Worm (Caenorhabditis elegans) whole organism, early embryonic: ENCODE results near the gene mig-18.

ENCODE experiments used
- B0310.2 ChIP-seq: sonication (generic microtip); optimal IDR thresholded peaks from 2 replicates; lab custom pipeline; 2016; ENCODE audit warnings: mild to moderate bottlenecking, missing genetic modification characterization, missing compliant biosample characterization
- F13C5.2 ChIP-seq: sonication (generic microtip); optimal IDR thresholded peaks from 2 replicates; lab custom pipeline; 2017; ENCODE audit warnings: mild to moderate bottlenecking, missing genetic modification characterization, inconsistent platforms, missing compliant biosample characterization
- aly-1 ChIP-seq: sonication (generic microtip); optimal IDR thresholded peaks from 2 replicates; lab custom pipeline; 2016; ENCODE audit warnings: missing genetic modification characterization, missing compliant biosample characterization
- ama-1 ChIP-seq: fragments of 150-350 bp; optimal IDR thresholded peaks from 2 replicates; lab custom pipeline; 2014
- ceh-36 ChIP-seq: sonication (generic microtip); optimal IDR thresholded peaks from 2 replicates; lab custom pipeline; 2016; ENCODE audit warnings: missing genetic modification characterization, inconsistent platforms, missing compliant biosample characterization
- flt-1 ChIP-seq: fragments of 200-800 bp; sonication (Bioruptor generic); IDR thresholded peaks from 2 replicates; pipeline ENCODE4 v1.3.6; 2022; ENCODE audit warnings: missing genetic modification characterization, missing compliant biosample characterization
- hnd-1 ChIP-seq: sonication (generic microtip); optimal IDR thresholded peaks from 2 replicates; lab custom pipeline; 2016; ENCODE audit warnings: missing genetic modification characterization, missing compliant biosample characterization
- pes-1 ChIP-seq: fragments of 200-800 bp; sonication (Bioruptor generic); IDR thresholded peaks from 2 replicates; pipeline ENCODE4 v1.3.6; 2022; ENCODE audit warnings: missing genetic modification reagents, missing genetic modification characterization, missing compliant biosample characterization
- scrt-1 ChIP-seq: fragments of 200-800 bp; sonication (Bioruptor generic); IDR thresholded peaks from 2 replicates; pipeline ENCODE4 v1.3.6; 2022; ENCODE audit warnings: missing genetic modification characterization, missing compliant biosample characterization
- sea-1 ChIP-seq: fragments of 200-800 bp; sonication (Bioruptor generic); conservative IDR thresholded peaks from 2 replicates; pipeline ENCODE4 v1.3.6; 2022; ENCODE audit warnings: missing genetic modification characterization, missing compliant biosample characterization
- tbx-37 ChIP-seq: fragments of 200-800 bp; sonication (Bioruptor generic); conservative IDR thresholded peaks from 2 replicates; pipeline ENCODE4 v1.3.6; 2022; ENCODE audit warnings: missing genetic modification reagents, missing genetic modification characterization, missing compliant biosample characterization

- TF ChIP-seq flt-1 (no peak), ceh-36 (tag; lab: Kevin White, UChicago) (no peak), ama-1 (lab: Kevin White, UChicago) (no peak), scrt-1 (GFP tag; lab: Robert Waterston, UW) (no peak), hnd-1 (tag; lab: Kevin White, UChicago) (no peak), F13C5.2 (no peak), B0310.2 (tag; lab: Kevin White, UChicago) (no peak), tbx-37 (no peak), sea-1 (GFP tag; lab: Robert Waterston, UW) (no peak), pes-1 (GFP tag; lab: Robert Waterston, UW) (no peak), aly-1 (no peak)
Measured at ce11 chrIII:13393647-13394046, 9.4 kb upstream of the mig-18 start, which contains the start of gene qdpr-1.
